Fruit fly (Drosophila melanogaster): ENCODE results near the gene CG3847.

- no peak for TF ChIP-seq Eip78C (GFP tag)
- TF ChIP-seq eg (GFP tag; IDR thresholded peaks at IDR 0.05), result no peak
- TF ChIP-seq CG32006 (GFP tag; optimal IDR thresholded peaks at IDR 0.05), result no peak
- TF ChIP-seq CG6792 (GFP tag; optimal IDR thresholded peaks at IDR 0.05), result no peak
- TF ChIP-seq CG1621 (tag; optimal IDR thresholded peaks at IDR 0.05), result no peak
- TF ChIP-seq lz (GFP tag; optimal IDR thresholded peaks at IDR 0.05), result no peak
Observed at dm6 chrX:6334945-6335344, 12.0 kb upstream of the CG3847 start.
